Fruit fly (Drosophila melanogaster) ovary, adult (tissue): ENCODE data around the gene CG46281.

ENCODE experiments used
- CG17801 ChIP-seq: fragments of 200-800 bp; optimal IDR thresholded peaks from 2 replicates; lab custom pipeline; 2019; ENCODE audit warnings: missing biosample characterization, mild to moderate bottlenecking, missing genetic modification characterization, moderate library complexity; ENCODE audit not compliant: partially characterized antibody

CG46281 gene

DNA sequence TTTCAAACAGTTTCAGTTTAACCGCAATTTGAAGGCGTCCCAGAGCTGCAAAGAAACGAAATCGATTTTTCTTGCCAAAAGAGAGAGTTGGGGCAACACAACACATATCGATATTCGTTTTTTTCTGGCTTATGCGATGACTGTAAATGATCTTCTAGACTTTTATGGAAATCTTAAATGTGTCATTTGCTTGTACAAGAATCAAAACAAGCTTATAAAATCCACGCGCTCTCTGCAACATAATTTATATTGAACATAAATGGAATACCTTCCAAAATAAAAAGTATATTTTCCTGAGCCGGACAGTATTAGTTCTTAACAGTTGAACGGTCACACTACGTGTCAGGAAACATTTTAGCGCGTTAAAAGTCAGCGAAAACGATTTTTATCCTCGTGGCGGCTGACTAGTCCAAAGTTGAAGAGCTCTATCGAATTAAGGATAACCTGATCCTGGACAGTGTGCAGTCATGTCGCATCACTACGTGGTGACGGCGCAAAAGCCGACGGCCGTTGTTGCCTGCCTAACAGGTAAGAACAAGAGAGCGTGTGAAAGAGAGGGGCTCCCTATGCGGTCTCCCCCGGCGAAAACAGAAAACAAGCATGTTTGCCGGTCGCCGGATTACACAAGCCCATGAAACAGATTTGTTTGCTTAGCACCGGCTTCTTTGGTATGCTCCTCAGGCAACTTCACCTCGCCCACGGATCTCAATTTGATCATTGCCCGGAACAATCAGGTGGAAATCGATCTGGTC is 22.0 kb upstream of the CG46281 start, which contains the start of gene pic:
pic (plus strand) TSS at position 304 of the 752 bp plus-strand sequence.
- TF ChIP-seq CG17801 (GFP tag; lab: Kevin White, UChicago): no peak

DNA sequence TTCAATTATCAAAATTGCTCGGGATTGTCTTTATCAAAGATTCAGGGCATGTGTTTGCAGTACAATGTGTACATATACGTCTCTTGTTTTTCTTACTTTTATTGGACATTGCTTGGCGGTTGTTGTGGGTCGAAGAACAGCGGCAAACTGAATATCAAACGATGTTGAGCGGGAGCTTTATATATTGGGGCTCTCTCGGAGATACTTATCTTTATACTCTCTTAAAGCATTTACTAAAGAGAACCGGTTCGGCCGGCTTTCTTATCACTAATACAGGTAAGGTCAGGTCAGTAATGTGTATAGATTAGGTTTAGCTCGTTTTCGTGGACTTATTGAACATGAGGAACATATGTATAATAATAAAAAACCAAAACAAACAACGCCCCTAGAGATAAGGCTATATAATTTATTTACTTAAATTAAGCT is 21.2 kb upstream of the CG46281 start, which contains the start of gene CG7966:
CG7966 (minus strand) TSS at position 156 of the 426 bp plus-strand sequence.
- TF ChIP-seq CG17801 (GFP tag; lab: Kevin White, UChicago): no peak

DNA sequence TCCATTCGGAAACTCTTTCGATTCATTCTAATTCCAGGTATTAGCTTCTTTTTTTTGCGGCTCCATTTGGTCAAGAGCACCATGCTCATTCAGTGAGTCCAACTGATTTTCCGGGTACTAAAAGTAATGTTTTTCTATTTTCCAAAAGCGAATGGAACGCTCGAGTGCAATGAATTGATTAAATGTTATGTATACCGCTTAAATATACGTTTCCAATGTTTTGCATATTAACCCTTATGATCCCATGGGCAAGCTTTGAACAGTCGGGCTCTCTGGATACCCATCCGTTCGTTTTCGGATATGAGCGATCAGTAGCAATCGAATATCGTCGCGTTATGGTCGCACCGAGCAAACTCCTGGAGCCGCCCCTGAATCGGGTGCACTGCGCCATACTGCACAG is 17.3 kb upstream of the CG46281 start, which contains the start of gene CG31157:
CG31157 (plus strand) TSS at position 301 of the 400 bp plus-strand sequence.
- TF ChIP-seq CG17801 (GFP tag; lab: Kevin White, UChicago): no peak

DNA sequence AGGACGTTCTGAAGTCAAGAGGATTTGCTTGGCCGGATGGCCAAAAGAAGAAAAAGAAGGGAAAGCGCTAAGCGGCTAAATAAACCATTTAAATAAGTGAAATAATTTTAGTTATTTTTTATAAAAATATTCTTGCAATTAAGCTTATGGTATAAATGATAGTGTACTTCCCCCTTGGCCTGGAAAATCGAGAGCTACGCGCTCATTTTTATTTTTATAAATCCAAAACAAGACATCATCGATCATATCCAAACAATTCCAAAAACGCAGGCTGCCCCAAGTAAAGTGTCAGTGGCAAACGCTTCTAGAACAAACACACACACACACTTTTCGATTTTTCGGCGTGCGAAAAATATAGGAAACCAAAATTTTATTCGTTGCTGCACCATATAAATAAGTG is 14.4 kb upstream of the CG46281 start, which contains the start of gene Hsc70-2:
Hsc70-2 (plus strand) TSS at position 301 of the 400 bp plus-strand sequence.
- no peak for TF ChIP-seq CG17801 (GFP tag; lab: Kevin White, UChicago)

DNA sequence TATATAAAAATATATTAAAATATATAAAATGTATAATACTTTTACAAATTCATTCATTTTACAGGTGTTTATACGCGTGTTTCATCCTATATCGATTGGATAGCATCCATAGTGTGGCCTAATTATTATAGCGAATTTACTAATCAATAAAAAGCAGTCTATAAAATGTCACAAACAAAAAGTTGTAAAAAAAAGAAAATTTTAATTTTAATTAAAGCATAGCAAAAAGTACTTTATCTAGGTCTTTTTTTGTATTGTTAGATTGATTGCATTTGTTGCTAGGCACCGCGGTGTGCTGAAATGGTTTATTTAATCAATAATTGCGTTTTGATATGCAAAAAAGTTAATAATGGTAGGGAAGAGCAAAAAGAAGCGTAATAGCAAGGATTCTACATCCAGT is 13.8 kb upstream of the CG46281 start, which contains the start of gene CG45122:
CG45122 (plus strand) TSS at position 301 of the 400 bp plus-strand sequence.
- TF ChIP-seq CG17801 (GFP tag; lab: Kevin White, UChicago): no peak

DNA sequence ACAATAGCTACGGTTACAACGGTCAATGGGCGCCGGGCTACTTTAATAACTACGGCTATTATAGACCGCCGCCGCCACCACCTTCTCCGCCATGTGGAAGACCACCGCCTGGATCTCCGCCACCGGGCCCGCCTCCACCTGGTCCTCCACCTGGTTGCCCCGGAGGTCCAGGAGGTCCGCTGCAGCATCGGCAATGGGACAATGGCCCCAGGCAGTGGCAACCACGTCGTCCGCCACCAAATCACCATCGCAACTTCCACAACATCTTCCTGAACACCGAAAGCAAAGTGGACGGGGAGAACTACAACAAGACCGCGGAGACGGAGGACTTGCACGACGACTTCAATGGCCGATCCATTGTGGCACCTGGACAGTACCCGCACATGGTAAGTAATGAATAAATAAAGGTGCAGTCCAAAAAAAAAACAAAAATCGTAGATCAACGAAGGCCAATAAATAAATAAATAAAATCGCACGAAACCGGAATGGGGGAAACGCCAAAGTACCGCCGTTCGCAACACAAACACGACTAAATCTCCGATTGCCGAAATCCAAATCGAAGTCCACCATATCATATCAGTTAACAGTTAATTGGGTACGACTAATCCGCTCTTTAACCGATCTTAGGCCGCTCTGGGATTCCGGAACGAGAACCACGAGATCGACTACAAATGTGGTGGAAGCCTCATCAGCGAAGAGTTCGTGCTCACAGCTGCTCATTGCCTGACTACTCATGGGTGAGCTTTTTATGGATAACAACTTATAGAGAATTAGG is 12.3 kb upstream of the CG46281 start, which contains the start of gene snk:
snk (minus strand) TSS at position 513 of the 775 bp plus-strand sequence.
- TF ChIP-seq CG17801 (GFP tag; lab: Kevin White, UChicago): no peak

DNA sequence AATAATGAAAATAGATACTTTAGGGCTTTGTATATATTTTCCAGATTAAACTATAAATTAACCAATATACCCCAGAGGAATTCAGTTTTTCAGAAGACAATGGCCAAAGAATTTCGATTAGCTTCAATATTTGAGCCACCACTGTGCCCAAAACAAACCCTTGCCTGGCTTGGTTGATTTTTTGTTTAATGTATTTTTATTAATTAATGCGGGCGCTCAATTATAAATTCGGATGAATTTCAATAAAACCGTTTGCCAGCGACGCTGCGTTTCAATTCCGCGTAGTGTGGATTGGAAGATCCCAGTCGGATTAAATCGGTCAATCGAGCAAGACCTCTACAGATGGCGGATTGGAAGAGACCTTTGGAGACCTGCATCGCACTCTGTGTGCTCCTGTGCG is 11.6 kb upstream of the CG46281 start, which contains the start of gene CG11670:
CG11670 (plus strand) TSS at position 301 of the 400 bp plus-strand sequence.
- TF ChIP-seq CG17801 (GFP tag; lab: Kevin White, UChicago): no peak

DNA sequence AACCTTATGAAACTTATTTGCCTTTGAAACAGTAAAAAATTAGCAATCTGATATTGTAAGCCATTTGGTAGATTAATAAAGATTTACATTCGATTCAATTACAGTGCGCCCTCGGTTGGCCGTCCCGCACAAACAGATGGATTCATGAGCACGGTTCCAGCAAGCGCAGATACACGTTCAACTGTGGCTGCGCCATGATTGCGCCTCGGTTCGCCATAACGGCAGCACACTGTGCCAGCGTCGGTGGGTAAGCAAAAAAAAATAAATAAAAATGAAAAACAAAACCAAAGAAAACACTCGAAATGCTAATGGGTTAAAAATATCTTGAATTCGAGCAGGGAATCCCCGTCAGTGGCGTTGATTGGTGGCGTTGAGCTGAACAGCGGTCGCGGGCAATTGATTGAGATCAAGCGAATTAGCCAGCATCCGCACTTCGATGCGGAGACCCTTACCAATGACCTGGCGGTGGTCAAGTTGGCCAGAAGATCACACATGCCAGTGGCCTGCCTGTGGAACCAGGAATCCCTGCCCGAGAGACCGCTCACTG is 9.0 kb upstream of the CG46281 start:
- TF ChIP-seq CG17801 (GFP tag; lab: Kevin White, UChicago): no peak

DNA sequence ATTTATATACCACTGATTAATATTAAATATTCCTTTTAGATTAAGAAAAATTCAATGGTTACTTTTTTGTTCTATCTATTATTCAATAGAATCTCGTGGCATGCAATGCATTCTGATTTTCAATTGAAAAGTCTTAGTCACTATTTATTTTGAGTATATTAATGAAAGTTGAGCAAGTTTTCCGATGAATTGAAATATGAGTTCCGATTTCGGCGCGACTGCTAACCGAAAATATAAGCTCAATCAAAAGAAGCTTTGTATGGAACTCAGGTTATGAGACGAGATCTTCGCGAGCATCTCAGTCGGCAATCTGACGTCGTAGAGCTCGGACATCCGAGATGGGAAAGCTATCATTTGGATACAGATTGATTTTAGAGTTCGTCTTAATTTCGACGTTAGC is 8.0 kb upstream of the CG46281 start, which contains the start of gene CG11668:
CG11668 (plus strand) TSS at position 301 of the 400 bp plus-strand sequence.
- TF ChIP-seq CG17801 (GFP tag; lab: Kevin White, UChicago): no peak

DNA sequence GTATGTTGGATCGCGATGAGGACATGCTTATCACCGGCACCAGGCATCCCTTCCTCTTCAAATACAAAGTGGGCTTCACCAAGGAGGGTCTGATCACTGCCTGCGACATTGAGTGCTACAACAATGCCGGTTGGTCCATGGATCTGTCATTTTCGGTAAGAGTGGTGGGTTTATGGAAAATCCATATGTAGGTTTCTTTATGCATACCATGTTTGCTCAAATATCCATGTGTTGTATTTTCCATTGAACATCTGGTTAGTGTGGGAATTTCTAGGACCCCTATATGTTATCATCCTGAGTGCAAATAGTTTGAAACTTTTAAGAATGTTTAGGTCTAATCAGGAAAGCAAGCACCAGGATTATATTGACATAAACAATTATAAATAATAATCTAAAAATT is 6.0 kb upstream of the CG46281 start:
- no peak for TF ChIP-seq CG17801 (GFP tag; lab: Kevin White, UChicago)

DNA sequence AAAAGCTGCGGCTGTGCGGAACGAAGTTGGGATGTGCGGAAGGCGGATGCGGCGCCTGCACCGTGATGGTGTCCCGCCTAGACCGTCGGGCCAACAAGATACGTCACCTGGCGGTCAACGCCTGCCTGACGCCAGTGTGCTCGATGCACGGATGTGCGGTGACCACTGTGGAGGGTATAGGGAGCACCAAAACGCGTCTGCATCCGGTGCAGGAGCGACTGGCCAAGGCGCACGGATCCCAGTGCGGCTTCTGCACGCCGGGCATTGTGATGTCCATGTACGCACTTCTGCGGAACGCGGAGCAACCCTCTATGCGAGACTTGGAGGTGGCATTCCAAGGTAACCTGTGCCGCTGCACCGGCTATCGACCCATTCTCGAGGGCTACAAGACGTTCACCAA is 3.6 kb upstream of the CG46281 start:
- TF ChIP-seq CG17801 (GFP tag; lab: Kevin White, UChicago): no peak

DNA sequence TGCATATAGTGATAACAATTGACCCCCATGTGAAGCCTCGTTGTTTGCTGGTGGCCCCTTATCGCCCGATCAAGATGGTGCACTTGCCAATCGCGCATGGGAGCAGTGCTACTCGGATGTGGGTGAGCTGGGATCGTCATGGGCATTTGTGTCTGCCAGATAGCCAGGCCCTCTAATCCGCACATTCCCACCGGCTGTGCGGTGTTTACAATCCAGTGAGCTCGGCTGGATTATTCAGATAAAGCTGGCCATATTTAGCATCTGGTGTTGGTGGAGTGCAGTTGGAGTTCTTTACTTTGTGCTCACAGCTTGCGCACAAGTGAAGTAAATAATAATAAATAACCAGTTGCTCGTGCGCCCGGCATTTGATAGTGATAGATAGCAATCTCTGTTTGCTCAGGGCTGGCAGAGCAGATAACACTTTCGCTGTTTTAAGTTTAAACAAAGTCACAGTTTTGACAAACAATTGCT is 2.9 kb upstream of the CG46281 start:
- peak; percentile 34 for TF ChIP-seq CG17801 (GFP tag; lab: Kevin White, UChicago)

DNA sequence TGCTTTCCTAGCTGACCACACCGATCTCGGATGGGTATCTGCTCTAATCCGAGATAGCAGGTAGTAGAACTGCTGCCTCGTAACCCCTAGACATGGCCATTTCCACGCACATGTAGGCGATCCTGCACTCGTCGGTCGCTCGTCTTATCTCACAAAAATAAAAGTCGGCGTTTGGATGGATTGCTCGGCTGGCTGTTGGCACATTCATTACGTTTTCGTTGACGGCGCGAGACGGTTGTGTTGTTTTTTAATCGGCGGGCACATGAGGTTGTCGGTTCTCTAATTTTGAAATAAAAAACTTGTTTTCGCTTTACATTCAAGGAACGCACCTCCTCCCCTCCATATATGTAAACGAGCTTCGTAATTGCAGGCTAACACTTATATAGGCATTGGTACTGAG is 2.2 kb upstream of the CG46281 start, which contains the start of gene ry:
ry (plus strand) TSS at position 206 of the 400 bp plus-strand sequence.
- TF ChIP-seq CG17801 (GFP tag; lab: Kevin White, UChicago): no peak

DNA sequence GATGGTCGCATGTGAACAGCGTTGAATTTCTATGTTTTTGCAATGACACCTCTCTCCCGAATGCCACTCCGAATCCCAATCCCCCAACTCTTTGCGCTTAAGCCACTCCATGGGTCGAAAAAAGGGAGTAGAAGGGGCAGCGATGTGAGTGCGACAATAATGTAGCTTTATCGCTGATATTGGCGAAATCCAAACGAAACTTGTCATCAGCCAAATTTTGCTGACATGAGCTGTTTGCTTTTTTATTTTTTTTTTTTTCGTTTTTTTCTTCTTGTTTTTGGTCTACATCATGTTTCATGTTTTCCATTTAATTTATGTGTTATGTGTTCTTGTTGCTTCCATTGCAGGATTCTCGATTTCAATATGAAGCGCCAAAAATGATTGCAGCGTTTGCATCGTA is 11.1 kb downstream of the CG46281 start:
- TF ChIP-seq CG17801 (GFP tag; lab: Kevin White, UChicago): peak; percentile 18
